Worm (Caenorhabditis elegans) whole organism, midembryonic: ENCODE data around the gene ZK546.4.
A peak's percentile ranks its signal among the peaks of the same experiment; 100 is the strongest.
"Not testable (repeated sequence)": the region's sequence is repeated elsewhere in the genome, so short reads cannot be mapped to it uniquely, and the experiment has no call there.

ENCODE experiments used
- T22C8.4 ChIP-seq: fragments of 200-800 bp; sonication (Bioruptor generic); IDR thresholded peaks from 2 replicates; pipeline ENCODE4 v1.3.6; 2022; ENCODE audit warnings: missing genetic modification characterization, missing compliant biosample characterization
- cog-1 ChIP-seq: sonication (generic microtip); optimal IDR thresholded peaks from 2 replicates; lab custom pipeline; 2016; ENCODE audit warnings: missing genetic modification characterization, missing compliant biosample characterization
- flt-1 ChIP-seq: fragments of 200-800 bp; sonication (Bioruptor generic); IDR thresholded peaks from 2 replicates; pipeline ENCODE4 v1.3.6; 2022; ENCODE audit warnings: missing genetic modification characterization, missing compliant biosample characterization
- klf-2 ChIP-seq: fragments of 200-800 bp; sonication (Bioruptor generic); conservative IDR thresholded peaks from 2 replicates; pipeline ENCODE4 v1.3.6; 2022; ENCODE audit warnings: missing genetic modification reagents, missing genetic modification characterization, missing compliant biosample characterization
- med-1 ChIP-seq: sonication (generic microtip); optimal IDR thresholded peaks from 2 replicates; lab custom pipeline; 2017; ENCODE audit warnings: missing genetic modification characterization, mild to moderate bottlenecking, missing compliant biosample characterization, antibody characterized with exemption, missing genetic modification reagents; ENCODE audit not compliant: insufficient read depth
- ref-1 ChIP-seq: fragments of 200-800 bp; sonication (Bioruptor generic); conservative IDR thresholded peaks from 2 replicates; pipeline ENCODE4 v1.3.6; 2022; ENCODE audit warnings: missing genetic modification reagents, missing genetic modification characterization, missing compliant biosample characterization
- tab-1 ChIP-seq: fragments of 200-800 bp; sonication (Bioruptor generic); IDR thresholded peaks from 2 replicates; pipeline ENCODE4 v1.3.6; 2022; ENCODE audit warnings: missing genetic modification characterization, missing compliant biosample characterization
- ztf-23 ChIP-seq: fragments of 200-800 bp; sonication (Bioruptor generic); IDR thresholded peaks from 2 replicates; pipeline ENCODE4 v1.3.6; 2022; ENCODE audit warnings: missing genetic modification reagents, missing genetic modification characterization, missing compliant biosample characterization
- ztf-29 ChIP-seq: fragments of 200-800 bp; sonication (Bioruptor generic); IDR thresholded peaks from 2 replicates; pipeline ENCODE4 v1.3.6; 2022; ENCODE audit warnings: missing genetic modification reagents, missing genetic modification characterization, missing compliant biosample characterization

The ZK546.4 gene

ce11 chrII:4937743-4938142 lies at the start of gene ZK546.4:
TSS of gene ZK546.4 (plus strand) at chrII:4938043.
- TF ChIP-seq T22C8.4 (GFP tag; lab: Robert Waterston, UW) (no peak), cog-1 (tag; lab: Kevin White, UChicago) (no peak)

DNA sequence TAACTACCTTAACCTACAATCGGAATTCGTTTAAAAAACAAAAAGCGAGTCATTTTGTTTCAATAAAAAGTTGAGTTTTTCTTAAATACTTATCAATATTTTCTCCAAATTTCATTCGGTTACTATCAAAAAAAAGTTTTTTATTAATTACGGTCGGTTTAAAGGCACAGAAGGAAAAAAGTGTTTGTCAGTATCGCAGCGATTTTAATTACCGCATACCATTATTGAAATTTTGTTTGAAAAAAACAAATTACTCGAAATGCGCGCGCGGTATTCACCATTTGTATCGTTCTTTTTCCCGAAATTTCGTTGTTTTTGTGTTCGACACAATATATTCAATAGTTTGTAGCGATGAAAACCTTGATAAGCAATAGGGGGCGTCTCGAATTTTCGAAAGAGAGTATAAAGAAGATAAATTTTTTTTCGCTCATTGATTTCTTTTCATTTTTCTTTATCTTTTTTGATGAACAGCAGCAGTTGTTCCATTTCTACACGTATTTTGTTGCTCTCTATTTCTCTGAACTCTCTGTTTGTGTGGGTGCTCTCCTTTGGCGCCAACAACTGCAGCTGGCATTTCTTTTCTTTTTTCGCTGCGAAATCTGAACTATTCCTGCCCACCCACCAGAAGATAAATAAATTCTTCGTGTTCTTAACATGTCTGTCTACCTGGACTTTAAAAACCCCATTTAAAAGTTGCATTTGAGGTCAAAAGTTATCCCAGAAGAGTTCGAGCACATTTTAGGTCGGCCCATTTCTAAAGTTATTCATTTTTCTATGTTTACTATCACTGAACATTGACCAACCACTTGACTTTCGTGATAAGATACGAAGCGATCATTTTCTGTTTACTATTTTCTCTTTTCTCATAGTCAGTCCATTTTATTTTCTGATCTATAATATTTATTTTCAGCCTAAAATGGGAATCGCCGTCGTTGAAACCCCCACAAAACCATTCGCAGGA lies 49.0 kb upstream of the ZK546.4 start, which contains the start of gene pgm-1:
pgm-1 (plus strand) TSS at position 911 of the 961 bp plus-strand sequence.
- no peak for TF ChIP-seq klf-2 (GFP tag; lab: Robert Waterston, UW)
- no peak for TF ChIP-seq ztf-23 (GFP tag; lab: Robert Waterston, UW)
- no peak for TF ChIP-seq cog-1 (tag; lab: Kevin White, UChicago)
- no peak for TF ChIP-seq ref-1 (GFP tag; lab: Robert Waterston, UW)
- no peak for TF ChIP-seq tab-1 (GFP tag; lab: Robert Waterston, UW)
- TF ChIP-seq ztf-29 (GFP tag; lab: Robert Waterston, UW), result no peak
- no peak for TF ChIP-seq med-1

ce11 chrII:4891012-4891775 lies 46.6 kb upstream of the ZK546.4 start, which contains the start of gene gst-9:
TSS of gene gst-9 (plus strand) at chrII:4891585.
- TF ChIP-seq med-1 (no peak), tab-1 (GFP tag; lab: Robert Waterston, UW) (no peak), flt-1 (GFP tag; lab: Robert Waterston, UW) (no peak), cog-1 (tag; lab: Kevin White, UChicago) (no peak), T22C8.4 (GFP tag; lab: Robert Waterston, UW) (no peak), ref-1 (GFP tag; lab: Robert Waterston, UW) (no peak), klf-2 (GFP tag; lab: Robert Waterston, UW) (no peak), ztf-23 (GFP tag; lab: Robert Waterston, UW) (no peak), ztf-29 (GFP tag; lab: Robert Waterston, UW) (no peak)

ce11 chrII:4892594-4892993 lies 45.2 kb upstream of the ZK546.4 start, which contains the start of gene msp-33:
TSS of gene msp-33 (minus strand) at chrII:4892694.
- no peak for TF ChIP-seq ztf-23 (GFP tag; lab: Robert Waterston, UW)
- TF ChIP-seq med-1, result no peak
- TF ChIP-seq flt-1 (GFP tag; lab: Robert Waterston, UW), result no peak
- TF ChIP-seq ref-1 (GFP tag; lab: Robert Waterston, UW), result no peak
- TF ChIP-seq tab-1 (GFP tag; lab: Robert Waterston, UW), result no peak
- no peak for TF ChIP-seq klf-2 (GFP tag; lab: Robert Waterston, UW)
- no peak for TF ChIP-seq T22C8.4 (GFP tag; lab: Robert Waterston, UW)
- TF ChIP-seq cog-1 (tag; lab: Kevin White, UChicago), result no peak
- no peak for TF ChIP-seq ztf-29 (GFP tag; lab: Robert Waterston, UW)

DNA sequence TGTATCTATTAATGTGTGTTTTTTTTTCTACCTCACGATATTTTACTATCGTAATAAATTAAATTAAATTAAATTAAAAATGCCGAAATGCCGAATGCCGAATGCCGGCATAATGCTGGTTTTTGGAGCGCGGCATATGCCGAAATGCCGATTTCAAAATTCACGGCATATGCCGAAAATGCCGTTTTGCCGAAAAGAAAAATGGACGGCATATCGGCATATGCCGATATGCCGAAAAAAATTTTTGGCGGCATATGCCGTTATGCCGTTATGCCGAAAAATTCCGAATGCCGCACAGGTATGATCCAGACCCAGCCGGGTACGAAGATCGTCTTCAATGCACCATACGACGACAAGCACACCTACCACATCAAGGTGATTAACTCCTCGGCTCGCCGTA lies 39.3 kb upstream of the ZK546.4 start, which contains the start of gene msp-32:
msp-32 (plus strand) TSS at position 301 of the 400 bp plus-strand sequence.
- TF ChIP-seq ztf-23, ztf-29, ref-1 (GFP tag; lab: Robert Waterston, UW): not testable (repeated sequence)

- TF ChIP-seq T22C8.4 (GFP tag; lab: Robert Waterston, UW) (peak; percentile 80), flt-1 (GFP tag; lab: Robert Waterston, UW) (no peak)
Observed at ce11 chrII:4902035-4902434, 35.8 kb upstream of the ZK546.4 start, which contains the start of gene R05F9.9. TSS of gene R05F9.9 (minus strand) at chrII:4902100.

ce11 chrII:4903696-4904095 lies 34.1 kb upstream of the ZK546.4 start, which contains the start of gene sgt-1:
TSS of gene sgt-1 (minus strand) at chrII:4903796.
- TF ChIP-seq ref-1 (GFP tag; lab: Robert Waterston, UW); cog-1 (tag; lab: Kevin White, UChicago); flt-1 (GFP tag; lab: Robert Waterston, UW): not testable (repeated sequence)

- TF ChIP-seq klf-2 (GFP tag; lab: Robert Waterston, UW) (no peak), tab-1 (GFP tag; lab: Robert Waterston, UW) (no peak), T22C8.4 (GFP tag; lab: Robert Waterston, UW) (no peak), flt-1 (GFP tag; lab: Robert Waterston, UW) (0 out of 2 replicates have a peak, but pooled peaks have one; percentile 7), ref-1 (GFP tag; lab: Robert Waterston, UW) (no peak), cog-1 (tag; lab: Kevin White, UChicago) (no peak), med-1 (no peak), ztf-29 (GFP tag; lab: Robert Waterston, UW) (peak; percentile 57; the same call in 1 of the 2 replicates), ztf-23 (GFP tag; lab: Robert Waterston, UW) (no peak)
Observed at ce11 chrII:4904277-4904676, 33.6 kb upstream of the ZK546.4 start.

- no peak for TF ChIP-seq klf-2 (GFP tag; lab: Robert Waterston, UW)
- TF ChIP-seq med-1, result no peak
- TF ChIP-seq ztf-23 (GFP tag; lab: Robert Waterston, UW), result no peak
- TF ChIP-seq tab-1 (GFP tag; lab: Robert Waterston, UW), result no peak
- no peak for TF ChIP-seq T22C8.4 (GFP tag; lab: Robert Waterston, UW)
- TF ChIP-seq ztf-29 (GFP tag; lab: Robert Waterston, UW), result no peak
- TF ChIP-seq ref-1 (GFP tag; lab: Robert Waterston, UW), result no peak
- TF ChIP-seq flt-1 (GFP tag; lab: Robert Waterston, UW), result no peak
- TF ChIP-seq cog-1 (tag; lab: Kevin White, UChicago), result no peak
Observed at ce11 chrII:4904778-4905177, 33.1 kb upstream of the ZK546.4 start, which contains the start of gene btbd-10. TSS of gene btbd-10 (plus strand) at chrII:4905008.
